Fruit fly (Drosophila melanogaster): ENCODE results near the gene CG6333.

CG6333 gene

DNA sequence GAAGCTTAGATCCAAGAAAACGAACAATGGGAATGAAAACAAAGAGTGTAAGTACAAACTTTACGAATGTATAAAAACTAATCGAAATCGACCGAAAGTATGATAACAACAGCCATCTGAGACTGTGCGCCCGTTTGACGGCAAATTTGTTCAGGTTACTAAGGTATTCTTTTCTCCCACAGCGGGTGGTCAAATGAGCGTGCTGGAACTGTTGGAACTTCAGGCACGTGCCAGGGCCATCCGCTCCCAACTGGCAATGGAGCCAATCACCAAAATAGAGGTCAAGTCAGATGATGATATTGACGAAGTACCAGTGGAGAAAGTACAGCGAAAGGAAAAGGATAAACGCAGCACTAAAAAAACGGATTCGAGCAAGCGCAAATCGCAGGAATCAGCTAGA lies 49.7 kb downstream of the CG6333 start, which contains the start of gene CG12229:
Gene CG12229 (minus strand): TSS at position 101 of the 400 bp plus-strand sequence.
- TF ChIP-seq CG8478 (optimal IDR thresholded peaks at IDR 0.05) (no peak), Dll (optimal IDR thresholded peaks at IDR 0.05) (no peak), pan (optimal IDR thresholded peaks at IDR 0.05) (no peak), EcR (GFP tag; optimal IDR thresholded peaks at IDR 0.05) (no peak), psq (optimal IDR thresholded peaks at IDR 0.05) (no peak), usp (GFP tag; optimal IDR thresholded peaks at IDR 0.05) (no peak)

DNA sequence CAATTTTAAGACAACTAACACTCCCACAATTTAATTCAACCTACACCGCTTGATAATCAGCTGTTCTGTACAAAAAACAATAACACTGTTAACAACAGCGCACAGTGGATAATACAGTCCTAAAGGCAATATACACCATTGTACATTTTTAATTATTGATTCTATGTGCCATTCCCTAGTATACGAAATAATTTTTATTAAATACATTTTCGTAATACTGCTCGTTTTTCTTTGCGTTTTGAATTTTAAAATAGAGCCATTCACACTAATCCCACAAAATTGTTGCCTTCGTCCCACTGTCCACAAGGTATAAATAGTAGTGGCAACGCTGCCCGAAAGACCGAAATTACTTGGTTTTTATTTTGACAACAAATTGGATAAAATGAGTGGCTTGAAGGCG lies 52.5 kb downstream of the CG6333 start, which contains the start of the genes Coq4 and CG32176:
Gene Coq4 (minus strand): TSS at position 67 of the 400 bp plus-strand sequence.
Gene CG32176 (plus strand): TSS at position 314 of the 400 bp plus-strand sequence.
- no peak for TF ChIP-seq Dll (optimal IDR thresholded peaks at IDR 0.05)
- TF ChIP-seq EcR (GFP tag; optimal IDR thresholded peaks at IDR 0.05), result no peak
- TF ChIP-seq pan (optimal IDR thresholded peaks at IDR 0.05), result no peak
- no peak for TF ChIP-seq CG8478 (optimal IDR thresholded peaks at IDR 0.05)
- no peak for TF ChIP-seq psq (optimal IDR thresholded peaks at IDR 0.05)
- no peak for TF ChIP-seq usp (GFP tag; optimal IDR thresholded peaks at IDR 0.05)

DNA sequence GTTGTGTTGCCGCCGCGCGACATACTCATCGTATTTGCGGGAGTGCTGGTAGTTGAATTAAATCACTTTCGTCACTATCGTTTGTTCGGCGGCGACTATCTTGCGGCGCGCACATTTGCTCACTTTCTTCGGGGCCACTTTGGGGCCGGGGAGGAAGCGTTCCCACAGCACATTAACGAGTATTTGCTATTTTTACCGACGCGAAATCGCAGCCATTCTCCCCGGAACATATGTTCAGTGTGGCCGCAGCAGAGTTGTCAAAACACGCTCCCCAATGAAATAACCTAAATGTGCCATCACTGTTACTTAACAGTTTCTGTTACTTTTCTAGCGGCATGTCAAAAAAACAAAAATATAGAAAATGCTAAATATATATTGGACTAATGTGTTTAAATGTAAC lies 53.1 kb downstream of the CG6333 start, which contains the start of gene frc:
Gene frc (minus strand): TSS at position 244 of the 400 bp plus-strand sequence.
- no peak for TF ChIP-seq EcR (GFP tag; optimal IDR thresholded peaks at IDR 0.05)
- TF ChIP-seq usp (GFP tag; optimal IDR thresholded peaks at IDR 0.05), result no peak
- TF ChIP-seq pan (optimal IDR thresholded peaks at IDR 0.05), result no peak
- TF ChIP-seq CG8478 (optimal IDR thresholded peaks at IDR 0.05), result no peak
- no peak for TF ChIP-seq psq (optimal IDR thresholded peaks at IDR 0.05)
- TF ChIP-seq Dll (optimal IDR thresholded peaks at IDR 0.05), result no peak

DNA sequence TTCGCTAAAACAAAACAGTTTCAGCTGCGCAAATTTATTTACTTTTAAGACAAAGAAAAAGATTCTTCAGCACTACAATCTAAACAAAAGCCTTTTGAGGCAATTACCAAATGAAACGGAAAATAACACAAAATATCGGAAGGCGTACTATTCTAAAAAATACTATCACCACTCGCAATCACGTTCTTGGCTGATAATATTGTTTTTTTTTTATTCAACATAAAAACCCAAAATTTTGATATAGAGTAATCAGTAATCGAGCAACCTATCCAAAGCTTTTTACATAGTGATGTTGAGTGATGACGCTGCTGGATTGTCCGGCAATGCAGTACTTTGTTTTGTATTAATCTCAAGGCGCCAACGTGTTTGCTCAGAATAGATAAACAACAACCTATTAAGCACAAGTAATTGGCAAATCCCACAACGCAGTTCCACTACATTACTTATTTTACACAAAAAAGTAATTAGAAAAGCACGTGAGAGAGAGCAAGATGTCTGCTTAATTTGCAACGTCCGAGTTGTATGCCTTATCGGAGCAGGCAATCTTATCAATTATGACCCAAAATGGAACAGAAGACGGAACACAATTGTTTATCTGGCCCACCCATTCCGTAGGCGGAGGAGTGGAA lies 55.0 kb downstream of the CG6333 start:
- TF ChIP-seq psq (optimal IDR thresholded peaks at IDR 0.05) (no peak), EcR (GFP tag; optimal IDR thresholded peaks at IDR 0.05) (no peak), Dll (optimal IDR thresholded peaks at IDR 0.05) (no peak), usp (GFP tag; optimal IDR thresholded peaks at IDR 0.05) (no peak), CG8478 (optimal IDR thresholded peaks at IDR 0.05) (no peak), pan (optimal IDR thresholded peaks at IDR 0.05) (no peak)

DNA sequence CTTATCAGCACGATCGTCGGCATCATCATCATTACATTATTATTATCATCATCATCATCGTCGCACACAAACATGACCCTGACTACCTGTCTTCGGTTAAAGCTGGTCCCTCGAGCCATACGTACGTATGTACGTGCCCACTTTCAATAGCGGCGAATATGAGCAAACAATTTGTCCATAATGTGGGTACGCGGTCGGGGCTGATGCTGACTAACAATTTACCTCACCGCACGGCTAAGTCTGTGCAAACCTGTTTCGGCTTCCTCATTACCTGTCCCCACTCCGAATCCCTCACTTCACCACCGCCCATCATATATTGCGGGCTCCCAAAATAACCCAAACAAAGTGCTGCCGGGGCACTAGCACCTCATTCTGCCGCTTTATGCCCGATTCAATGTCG lies 55.6 kb downstream of the CG6333 start:
- TF ChIP-seq usp (GFP tag; optimal IDR thresholded peaks at IDR 0.05), result no peak
- TF ChIP-seq pan (optimal IDR thresholded peaks at IDR 0.05), result no peak
- no peak for TF ChIP-seq psq (optimal IDR thresholded peaks at IDR 0.05)
- TF ChIP-seq EcR (GFP tag; optimal IDR thresholded peaks at IDR 0.05), result no peak
- TF ChIP-seq CG8478 (optimal IDR thresholded peaks at IDR 0.05), result no peak
- no peak for TF ChIP-seq Dll (optimal IDR thresholded peaks at IDR 0.05)

Data from whole organism.